Worm (Caenorhabditis elegans): ENCODE data around the gene Y97E10AL.1.

- TF ChIP-seq ref-1 (GFP tag; conservative IDR thresholded peaks at IDR 0.05), result no peak
- TF ChIP-seq cog-1 (tag; optimal IDR thresholded peaks at IDR 0.05), result no peak
- TF ChIP-seq tab-1 (GFP tag; IDR thresholded peaks at IDR 0.05), result no peak
These were observed 40.4 kb downstream of the Y97E10AL.1 start, which contains the start of gene F43H9.4 for ce11 chrV:8026343-8026742.

All from whole organism, midembryonic.